Fruit fly (Drosophila melanogaster) whole organism, embryonic: Measurements from ENCODE around the gene mfr.

Source experiments
- BEAF-32 ChIP-seq: fragments of 200-800 bp; sonication (Bioruptor generic); optimal IDR thresholded peaks from 3 replicates; lab custom pipeline; 2017; ENCODE audit warnings: missing biosample characterization, missing genetic modification characterization, mild to moderate bottlenecking, moderate library complexity, missing genetic modification reagents
- BtbVII ChIP-seq: fragments of 200-800 bp; sonication (Bioruptor generic); optimal IDR thresholded peaks from 3 replicates; lab custom pipeline; 2017; ENCODE audit warnings: missing biosample characterization, mild to moderate bottlenecking, missing genetic modification characterization
- CG10274 ChIP-seq: fragments of 200-800 bp; sonication (Bioruptor generic); optimal IDR thresholded peaks from 3 replicates; lab custom pipeline; 2017; ENCODE audit warnings: missing biosample characterization, mild to moderate bottlenecking, missing genetic modification characterization
- CG11560 ChIP-seq: fragments of 200-800 bp; sonication (Bioruptor generic); IDR thresholded peaks from 3 replicates; pipeline ENCODE4 v1.3.6; 2022; ENCODE audit warnings: missing biosample characterization, missing genetic modification characterization
- CG12071 ChIP-seq: fragments of 200-800 bp; sonication (Bioruptor generic); optimal IDR thresholded peaks from 3 replicates; lab custom pipeline; 2018; ENCODE audit warnings: missing biosample characterization, mild to moderate bottlenecking, missing genetic modification characterization
- CG12155 ChIP-seq: fragments of 200-800 bp; sonication (Bioruptor generic); optimal IDR thresholded peaks from 3 replicates; lab custom pipeline; 2016; ENCODE audit warnings: missing biosample characterization, missing genetic modification characterization
- CG12769 ChIP-seq: fragments of 200-800 bp; sonication (Bioruptor generic); optimal IDR thresholded peaks from 2 replicates; lab custom pipeline; 2019; ENCODE audit warnings: missing biosample characterization, mild to moderate bottlenecking, missing genetic modification characterization, moderate library complexity
- CG13424 ChIP-seq: fragments of 200-800 bp; sonication (Bioruptor generic); optimal IDR thresholded peaks from 2 replicates; lab custom pipeline; 2019; ENCODE audit warnings: missing biosample characterization, mild to moderate bottlenecking, missing genetic modification characterization, moderate library complexity
- CG15269 ChIP-seq: fragments of 200-800 bp; sonication (Bioruptor generic); optimal IDR thresholded peaks from 2 replicates; lab custom pipeline; 2018; ENCODE audit warnings: missing biosample characterization, mild to moderate bottlenecking, missing genetic modification characterization, moderate library complexity
- CG1529 ChIP-seq: fragments of 200-800 bp; sonication (Bioruptor generic); optimal IDR thresholded peaks from 3 replicates; lab custom pipeline; 2018; ENCODE audit warnings: missing biosample characterization, missing genetic modification characterization
- CG1603 ChIP-seq: fragments of 200-800 bp; sonication (Bioruptor generic); optimal IDR thresholded peaks from 2 replicates; lab custom pipeline; 2019; ENCODE audit warnings: missing biosample characterization, mild to moderate bottlenecking, missing genetic modification characterization, moderate library complexity
- CG16863 ChIP-seq: fragments of 200-800 bp; sonication (Bioruptor generic); optimal IDR thresholded peaks from 3 replicates; lab custom pipeline; 2016; ENCODE audit warnings: missing biosample characterization, missing genetic modification characterization
- CG17612 ChIP-seq: fragments of 200-800 bp; sonication (Bioruptor generic); IDR thresholded peaks from 2 replicates; pipeline ENCODE4 v1.3.6; 2022; ENCODE audit warnings: missing biosample characterization, missing genetic modification characterization
- CG2129 ChIP-seq: fragments of 200-800 bp; sonication (Bioruptor generic); IDR thresholded peaks from 2 replicates; pipeline ENCODE4 v1.3.6; 2022; ENCODE audit warnings: missing biosample characterization, missing genetic modification characterization; ENCODE audit not compliant: partially characterized antibody
- CG30020 ChIP-seq: fragments of 200-800 bp; optimal IDR thresholded peaks from 2 replicates; lab custom pipeline; 2019; ENCODE audit warnings: missing biosample characterization, mild to moderate bottlenecking, missing genetic modification characterization, moderate library complexity
- CG3281 ChIP-seq: fragments of 200-800 bp; sonication (Bioruptor generic); optimal IDR thresholded peaks from 3 replicates; lab custom pipeline; 2017; ENCODE audit warnings: missing biosample characterization, mild to moderate bottlenecking, missing genetic modification characterization
- CG34224 ChIP-seq: fragments of 200-800 bp; sonication (Bioruptor generic); IDR thresholded peaks from 3 replicates; pipeline ENCODE4 v1.3.6; 2022; ENCODE audit warnings: missing biosample characterization, missing genetic modification characterization; ENCODE audit not compliant: partially characterized antibody
- CG42726 ChIP-seq: fragments of 200-800 bp; sonication (Bioruptor generic); IDR thresholded peaks from 2 replicates; pipeline ENCODE4 v1.3.6; 2022; ENCODE audit warnings: missing biosample characterization, missing genetic modification characterization; ENCODE audit not compliant: partially characterized antibody
- CG4328 ChIP-seq: fragments of 200-800 bp; sonication (Bioruptor generic); optimal IDR thresholded peaks from 3 replicates; lab custom pipeline; 2017; ENCODE audit warnings: missing biosample characterization, missing genetic modification reagents, missing genetic modification characterization
- CG4730 ChIP-seq: fragments of 200-800 bp; sonication (Bioruptor generic); IDR thresholded peaks from 2 replicates; pipeline ENCODE4 v1.3.6; 2022; ENCODE audit warnings: missing biosample characterization, missing genetic modification characterization
- CG6765 ChIP-seq: fragments of 200-800 bp; sonication (Bioruptor generic); optimal IDR thresholded peaks from 3 replicates; lab custom pipeline; 2017; ENCODE audit warnings: missing biosample characterization, mild to moderate bottlenecking, missing genetic modification characterization
- CG7745 ChIP-seq: fragments of 200-800 bp; sonication (Bioruptor generic); optimal IDR thresholded peaks from 2 replicates; lab custom pipeline; 2018; ENCODE audit warnings: missing biosample characterization, mild to moderate bottlenecking, missing genetic modification characterization, moderate library complexity
- CG8089 ChIP-seq: fragments of 200-800 bp; sonication (Bioruptor generic); optimal IDR thresholded peaks from 3 replicates; lab custom pipeline; 2016; ENCODE audit warnings: missing biosample characterization, missing genetic modification characterization
- CG8924 ChIP-seq: fragments of 200-800 bp; optimal IDR thresholded peaks from 3 replicates; lab custom pipeline; 2019; ENCODE audit warnings: missing biosample characterization, mild to moderate bottlenecking, missing genetic modification characterization, moderate library complexity
- CG8944 ChIP-seq: fragments of 200-800 bp; sonication (Bioruptor generic); optimal IDR thresholded peaks from 3 replicates; lab custom pipeline; 2016; ENCODE audit warnings: missing biosample characterization, missing genetic modification characterization
- CG9817 ChIP-seq: fragments of 200-800 bp; sonication (Bioruptor generic); optimal IDR thresholded peaks from 2 replicates; lab custom pipeline; 2018; ENCODE audit warnings: missing biosample characterization, mild to moderate bottlenecking, missing genetic modification characterization, moderate library complexity
- CHES-1-like ChIP-seq: fragments of 200-800 bp; sonication (Bioruptor generic); optimal IDR thresholded peaks from 2 replicates; lab custom pipeline; 2016; ENCODE audit warnings: missing biosample characterization, missing genetic modification characterization
- Dfd ChIP-seq, 2 experiments: fragments of >200 bp; optimal IDR thresholded peaks; 2 replicates each; lab custom pipeline; 2017; ENCODE audit warnings: missing biosample characterization in 2 of 2, missing genetic modification characterization in 2 of 2
- Dip2 ChIP-seq: fragments of 200-800 bp; sonication (Bioruptor generic); IDR thresholded peaks from 2 replicates; pipeline ENCODE4 v1.3.6; 2022; ENCODE audit warnings: missing biosample characterization, missing genetic modification characterization
- Ets65A ChIP-seq: fragments of 200-800 bp; sonication (Bioruptor generic); peaks from one replicate; lab custom pipeline; 2016; ENCODE audit warnings: missing biosample characterization, missing genetic modification characterization
- H2.0 ChIP-seq: fragments of 200-800 bp; sonication (Bioruptor generic); IDR thresholded peaks from 2 replicates; pipeline ENCODE4 v1.3.6; 2022; ENCODE audit warnings: missing biosample characterization, missing genetic modification characterization
- Nf-YA ChIP-seq: fragments of 200-800 bp; sonication (Bioruptor generic); IDR thresholded peaks from 2 replicates; pipeline ENCODE4 v1.3.6; 2022; ENCODE audit warnings: missing biosample characterization, missing genetic modification characterization
- ac ChIP-seq: fragments of 200-800 bp; sonication (Bioruptor generic); optimal IDR thresholded peaks from 3 replicates; lab custom pipeline; 2017; ENCODE audit warnings: missing biosample characterization, mild to moderate bottlenecking, missing genetic modification characterization
- az2 ChIP-seq: fragments of 200-800 bp; sonication (Bioruptor generic); optimal IDR thresholded peaks from 3 replicates; lab custom pipeline; 2016; ENCODE audit warnings: missing biosample characterization, missing genetic modification characterization
- crp ChIP-seq, 2 experiments: fragments of 200-800 bp; sonication (Bioruptor generic); optimal IDR thresholded peaks; 2 replicates in 1 of 2; 3 replicates in 1 of 2; lab custom pipeline; 2017; ENCODE audit warnings: missing biosample characterization in 2 of 2, missing genetic modification characterization in 2 of 2, mild to moderate bottlenecking in 1 of 2, moderate library complexity in 1 of 2
- eyg ChIP-seq: fragments of 200-800 bp; sonication (Bioruptor generic); optimal IDR thresholded peaks from 3 replicates; lab custom pipeline; 2016; ENCODE audit warnings: missing biosample characterization, missing genetic modification characterization
- fd102C ChIP-seq: fragments of 200-800 bp; sonication (Bioruptor generic); optimal IDR thresholded peaks from 2 replicates; lab custom pipeline; 2018; ENCODE audit warnings: missing biosample characterization, mild to moderate bottlenecking, missing genetic modification characterization, moderate library complexity
- gem ChIP-seq: fragments of 200-800 bp; sonication (Bioruptor generic); optimal IDR thresholded peaks from 2 replicates; lab custom pipeline; 2019; ENCODE audit warnings: missing biosample characterization, mild to moderate bottlenecking, missing genetic modification characterization, moderate library complexity
- kay ChIP-seq: fragments of 200-800 bp; sonication (Bioruptor generic); optimal IDR thresholded peaks from 2 replicates; lab custom pipeline; 2016; ENCODE audit warnings: missing biosample characterization, missing genetic modification characterization
- lbe ChIP-seq: fragments of 200-800 bp; sonication (Bioruptor generic); optimal IDR thresholded peaks from 2 replicates; lab custom pipeline; 2016; ENCODE audit warnings: missing biosample characterization, mild to moderate bottlenecking, missing genetic modification characterization
- mam ChIP-seq: fragments of 200-800 bp; sonication (Bioruptor generic); optimal IDR thresholded peaks from 3 replicates; lab custom pipeline; 2016; ENCODE audit warnings: missing biosample characterization, missing genetic modification characterization
- mld ChIP-seq: fragments of 200-800 bp; sonication (Bioruptor generic); IDR thresholded peaks from 3 replicates; pipeline ENCODE4 v1.3.6; 2022; ENCODE audit warnings: missing biosample characterization, missing genetic modification characterization; ENCODE audit not compliant: partially characterized antibody
- psq ChIP-seq: fragments of 200-800 bp; sonication (Bioruptor generic); optimal IDR thresholded peaks from 2 replicates; lab custom pipeline; 2017; ENCODE audit warnings: missing biosample characterization, missing genetic modification characterization
- sc ChIP-seq, 3 experiments: fragments of >200 bp in 2 of 3; fragments of 200-800 bp in 1 of 3; sonication (Bioruptor generic) in 1 of 3; optimal IDR thresholded peaks; 2 replicates in 2 of 3; 3 replicates in 1 of 3; lab custom pipeline; 2017; ENCODE audit warnings: mild to moderate bottlenecking in 1 of 3, missing biosample characterization in 1 of 3, missing genetic modification characterization in 1 of 3, missing genetic modification reagents in 1 of 3
- sd ChIP-seq: fragments of 200-800 bp; sonication (Bioruptor generic); optimal IDR thresholded peaks from 3 replicates; lab custom pipeline; 2018; ENCODE audit warnings: missing biosample characterization, mild to moderate bottlenecking, missing genetic modification characterization, moderate library complexity
- shn ChIP-seq: fragments of 200-800 bp; sonication (Bioruptor generic); optimal IDR thresholded peaks from 3 replicates; lab custom pipeline; 2016; ENCODE audit warnings: missing biosample characterization, missing genetic modification characterization
- slbo ChIP-seq: fragments of 200-800 bp; sonication (Bioruptor generic); IDR thresholded peaks from 2 replicates; pipeline ENCODE4 v1.3.6; 2022; ENCODE audit warnings: missing biosample characterization, missing genetic modification characterization
- tin ChIP-seq: fragments of 200-800 bp; sonication (Bioruptor generic); optimal IDR thresholded peaks from 3 replicates; lab custom pipeline; 2016; ENCODE audit warnings: missing biosample characterization, missing genetic modification characterization
- trem ChIP-seq: fragments of 200-800 bp; optimal IDR thresholded peaks from 3 replicates; lab custom pipeline; 2019; ENCODE audit warnings: missing biosample characterization, mild to moderate bottlenecking, missing genetic modification characterization, moderate library complexity
- trh ChIP-seq: fragments of 200-800 bp; sonication (Bioruptor generic); optimal IDR thresholded peaks from 2 replicates; lab custom pipeline; 2016; ENCODE audit warnings: missing biosample characterization, missing genetic modification characterization
- z ChIP-seq: fragments of 200-800 bp; sonication (Bioruptor generic); IDR thresholded peaks from 3 replicates; pipeline ENCODE4 v1.3.6; 2022; ENCODE audit warnings: missing biosample characterization, missing genetic modification characterization

mfr gene

DNA sequence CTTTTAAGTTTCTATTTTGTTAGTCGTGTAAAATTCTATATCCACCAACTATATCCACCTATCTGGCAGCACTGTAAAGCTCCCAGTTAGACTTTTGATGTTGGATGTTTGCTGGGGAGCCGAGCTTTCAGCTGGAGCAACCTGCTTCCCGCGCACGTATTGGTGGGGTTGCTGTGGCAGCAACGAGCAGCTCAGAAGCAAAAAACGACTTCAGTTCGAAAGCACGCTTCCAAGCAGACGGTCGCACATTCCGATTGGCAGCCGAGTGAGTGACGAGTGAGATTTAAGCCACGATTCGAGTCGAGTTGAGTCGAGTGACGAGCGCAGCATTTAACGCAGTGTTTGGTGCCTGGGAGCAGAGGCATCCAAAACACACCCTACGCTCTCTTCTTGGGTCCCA is at the start of gene mfr, which contains the start of gene Tsp66E (continued):
- TF ChIP-seq Dip2 (GFP tag; lab: Robert Waterston, UW) (no peak), CG1529 (GFP tag; lab: Kevin White, UChicago) (no peak), lbe (GFP tag; lab: Kevin White, UChicago) (no peak), BEAF-32 (GFP tag; lab: Kevin White, UChicago) (no peak), sd (tag; lab: Kevin White, UChicago) (no peak), CG12769 (peak; percentile 93), shn (GFP tag; lab: Kevin White, UChicago) (no peak), az2 (GFP tag; lab: Kevin White, UChicago) (no peak), CG15269 (tag; lab: Kevin White, UChicago) (no peak), Dfd (GFP tag; optimal IDR thresholded peaks at IDR 0.05; lab: Kevin White, UChicago) (no peak), sc (optimal IDR thresholded peaks at IDR 0.05; lab: Kevin White, UChicago) (no peak), sc (GFP tag; optimal IDR thresholded peaks at IDR 0.05; lab: Kevin White, UChicago) (no peak), CG8924 (no peak), Ets65A (GFP tag; lab: Kevin White, UChicago) (no peak), CG34224 (GFP tag; lab: Robert Waterston, UW) (no peak), kay (GFP tag; lab: Kevin White, UChicago) (no peak), CHES-1-like (no peak), CG12071 (GFP tag; lab: Kevin White, UChicago) (peak; percentile 56), CG16863 (no peak), gem (tag; lab: Kevin White, UChicago) (no peak), CG17612 (GFP tag; lab: Robert Waterston, UW) (no peak), CG1603 (no peak), CG8944 (GFP tag; lab: Kevin White, UChicago) (no peak), trem (no peak), CG42726 (GFP tag; lab: Robert Waterston, UW) (0 out of 2 replicates have a peak, but pooled peaks have one; percentile 16), ac (GFP tag; lab: Kevin White, UChicago) (no peak), CG13424 (no peak), fd102C (GFP tag; lab: Kevin White, UChicago) (no peak), mam (no peak), CG12155 (GFP tag; lab: Kevin White, UChicago) (no peak), CG3281 (GFP tag; lab: Kevin White, UChicago) (no peak), CG10274 (no peak), CG4730 (no peak), CG6765 (peak; percentile 24), CG2129 (no peak), BtbVII (GFP tag; lab: Kevin White, UChicago) (no peak), eyg (no peak), crp (GFP tag; optimal IDR thresholded peaks at IDR 0.05; lab: Kevin White, UChicago) (no peak), CG30020 (tag; lab: Kevin White, UChicago) (no peak), CG11560 (tag; lab: Robert Waterston, UW) (no peak), tin (GFP tag; lab: Kevin White, UChicago) (no peak), H2.0 (GFP tag; lab: Robert Waterston, UW) (no peak), CG4328 (no peak), CG7745 (no peak), slbo (GFP tag; lab: Robert Waterston, UW) (peak; percentile 26; the same call in 1 of the 2 replicates), z (GFP tag; lab: Robert Waterston, UW) (peak; percentile 89), CG9817 (tag; lab: Kevin White, UChicago) (no peak), trh (no peak), Nf-YA (GFP tag; lab: Robert Waterston, UW) (no peak), mld (GFP tag; lab: Robert Waterston, UW) (no peak), psq (GFP tag; lab: Kevin White, UChicago) (no peak), CG8089 (no peak)
